Fruit fly (Drosophila melanogaster) whole organism, prepupa: ENCODE measurements around the gene CG12507.

ENCODE experiments used
- CG10669 ChIP-seq: fragments of 200-800 bp; sonication (Bioruptor generic); optimal IDR thresholded peaks from 3 replicates; lab custom pipeline; 2018; ENCODE audit warnings: missing biosample characterization, mild to moderate bottlenecking, missing genetic modification characterization, moderate library complexity
- CG11294 ChIP-seq: fragments of 200-800 bp; sonication (Bioruptor generic); IDR thresholded peaks from 2 replicates; pipeline ENCODE4 v1.3.6; 2022; ENCODE audit warnings: missing biosample characterization, missing genetic modification characterization
- CG11762 ChIP-seq: fragments of 200-800 bp; sonication (Bioruptor generic); optimal IDR thresholded peaks from 3 replicates; lab custom pipeline; 2016; ENCODE audit warnings: missing biosample characterization, missing genetic modification characterization; ENCODE audit not compliant: insufficient read depth
- CG15336 ChIP-seq: fragments of 200-800 bp; sonication (Bioruptor generic); IDR thresholded peaks from 2 replicates; pipeline ENCODE4 v1.3.6; 2022; ENCODE audit warnings: missing biosample characterization, missing genetic modification characterization
- CG16779 ChIP-seq: fragments of 200-800 bp; sonication (Bioruptor generic); optimal IDR thresholded peaks from 3 replicates; lab custom pipeline; 2017; ENCODE audit warnings: missing biosample characterization, mild to moderate bottlenecking, missing genetic modification characterization
- CG31627 ChIP-seq: fragments of 200-800 bp; sonication (Bioruptor generic); optimal IDR thresholded peaks from 3 replicates; lab custom pipeline; 2016; ENCODE audit warnings: missing biosample characterization, missing genetic modification characterization
- CG3919 ChIP-seq: fragments of 200-800 bp; sonication (Bioruptor generic); optimal IDR thresholded peaks from 3 replicates; lab custom pipeline; 2016; ENCODE audit warnings: missing biosample characterization, missing genetic modification characterization
- CG4318 ChIP-seq: fragments of 200-800 bp; sonication (Bioruptor generic); optimal IDR thresholded peaks from 3 replicates; lab custom pipeline; 2017; ENCODE audit warnings: missing biosample characterization, mild to moderate bottlenecking, missing genetic modification characterization
- CG6163 ChIP-seq: fragments of 200-800 bp; sonication (Bioruptor generic); IDR thresholded peaks from 3 replicates; pipeline ENCODE4 v1.3.6; 2022; ENCODE audit warnings: missing biosample characterization, missing genetic modification characterization
- CG6792 ChIP-seq: fragments of 200-800 bp; sonication (Bioruptor generic); optimal IDR thresholded peaks from 3 replicates; lab custom pipeline; 2016; ENCODE audit warnings: missing biosample characterization, missing genetic modification characterization
- CG6808 ChIP-seq: fragments of 200-800 bp; sonication (Bioruptor generic); optimal IDR thresholded peaks from 3 replicates; lab custom pipeline; 2017; ENCODE audit warnings: missing biosample characterization, missing genetic modification characterization, mild to moderate bottlenecking, moderate library complexity, missing genetic modification reagents
- CG6854 ChIP-seq: fragments of 200-800 bp; sonication (Bioruptor generic); optimal IDR thresholded peaks from 2 replicates; lab custom pipeline; 2017; ENCODE audit warnings: missing biosample characterization, mild to moderate bottlenecking, missing genetic modification characterization
- CG7368 ChIP-seq: fragments of 200-800 bp; sonication (Bioruptor generic); optimal IDR thresholded peaks from 3 replicates; lab custom pipeline; 2016; ENCODE audit warnings: missing biosample characterization, missing genetic modification characterization
- CG8119 ChIP-seq: fragments of 200-800 bp; sonication (Bioruptor generic); IDR thresholded peaks from 3 replicates; pipeline ENCODE4 v1.3.6; 2022; ENCODE audit warnings: missing biosample characterization, missing genetic modification characterization
- CG8319 ChIP-seq: fragments of 200-800 bp; sonication (Bioruptor generic); optimal IDR thresholded peaks from 3 replicates; lab custom pipeline; 2016; ENCODE audit warnings: missing biosample characterization, missing genetic modification characterization
- CG8632 ChIP-seq: fragments of 200-800 bp; sonication (Bioruptor generic); optimal IDR thresholded peaks from 3 replicates; lab custom pipeline; 2016; ENCODE audit warnings: missing biosample characterization, missing genetic modification characterization
- CG9139 ChIP-seq: fragments of 200-800 bp; sonication (Bioruptor generic); optimal IDR thresholded peaks from 3 replicates; lab custom pipeline; 2017; ENCODE audit warnings: missing biosample characterization, mild to moderate bottlenecking, missing genetic modification characterization
- Eip75B ChIP-seq: fragments of 200-800 bp; sonication (Bioruptor generic); optimal IDR thresholded peaks from 3 replicates; lab custom pipeline; 2016; ENCODE audit warnings: missing biosample characterization, missing genetic modification characterization
- Eip78C ChIP-seq: fragments of 200-800 bp; sonication (Bioruptor generic); peaks from one replicate; lab custom pipeline; 2016; ENCODE audit warnings: missing biosample characterization, missing genetic modification characterization
- Eip93F ChIP-seq: fragments of 200-800 bp; sonication (Bioruptor generic); optimal IDR thresholded peaks from 2 replicates; lab custom pipeline; 2016; ENCODE audit warnings: missing biosample characterization, mild to moderate bottlenecking, missing genetic modification characterization
- Ets96B ChIP-seq: fragments of 200-800 bp; optimal IDR thresholded peaks from 2 replicates; lab custom pipeline; 2019; ENCODE audit warnings: missing biosample characterization, mild to moderate bottlenecking, missing genetic modification characterization, moderate library complexity
- Gug ChIP-seq: fragments of 200-800 bp; sonication (Bioruptor generic); IDR thresholded peaks from 2 replicates; pipeline ENCODE4 v1.3.6; 2022; ENCODE audit warnings: missing biosample characterization, missing genetic modification characterization
- Hr38 ChIP-seq: sonication (Bioruptor generic); optimal IDR thresholded peaks from 2 replicates; lab custom pipeline; 2016; ENCODE audit warnings: missing biosample characterization, missing genetic modification characterization
- Hr39 ChIP-seq: fragments of 200-800 bp; sonication (Bioruptor generic); optimal IDR thresholded peaks from 2 replicates; lab custom pipeline; 2016; ENCODE audit warnings: missing biosample characterization, missing genetic modification characterization
- Hr4 ChIP-seq: fragments of 200-800 bp; sonication (Bioruptor generic); optimal IDR thresholded peaks from 3 replicates; lab custom pipeline; 2016; ENCODE audit warnings: missing biosample characterization, missing genetic modification characterization
- Lpt ChIP-seq: fragments of 200-800 bp; sonication (Bioruptor generic); optimal IDR thresholded peaks from 3 replicates; lab custom pipeline; 2016; ENCODE audit warnings: missing biosample characterization, missing genetic modification characterization
- Met ChIP-seq: fragments of 200-800 bp; sonication (Bioruptor generic); optimal IDR thresholded peaks from 3 replicates; lab custom pipeline; 2016; ENCODE audit warnings: missing biosample characterization, missing genetic modification characterization
- Smox ChIP-seq: fragments of 200-800 bp; sonication (Bioruptor generic); optimal IDR thresholded peaks from 3 replicates; lab custom pipeline; 2016; ENCODE audit warnings: missing biosample characterization, missing genetic modification characterization
- Sox14 ChIP-seq: fragments of 200-800 bp; sonication (Bioruptor generic); optimal IDR thresholded peaks from 3 replicates; lab custom pipeline; 2016; ENCODE audit warnings: missing biosample characterization, missing genetic modification characterization
- Sox15 ChIP-seq: fragments of 200-800 bp; sonication (Bioruptor generic); optimal IDR thresholded peaks from 3 replicates; lab custom pipeline; 2016; ENCODE audit warnings: missing biosample characterization, missing genetic modification characterization
- acj6 ChIP-seq: fragments of 200-800 bp; sonication (Bioruptor generic); optimal IDR thresholded peaks from 3 replicates; lab custom pipeline; 2016; ENCODE audit warnings: missing biosample characterization, missing genetic modification characterization
- cyc ChIP-seq: fragments of 200-800 bp; sonication (Bioruptor generic); optimal IDR thresholded peaks from 3 replicates; lab custom pipeline; 2016; ENCODE audit warnings: missing biosample characterization, missing genetic modification characterization
- dac ChIP-seq: fragments of 200-800 bp; sonication (Bioruptor generic); optimal IDR thresholded peaks from 2 replicates; lab custom pipeline; 2017; ENCODE audit warnings: missing biosample characterization, mild to moderate bottlenecking, missing genetic modification characterization
- eg ChIP-seq: fragments of 200-800 bp; sonication (Bioruptor generic); IDR thresholded peaks from 3 replicates; pipeline ENCODE4 v1.3.6; 2022; ENCODE audit warnings: missing biosample characterization, missing genetic modification characterization
- esn ChIP-seq: fragments of 200-800 bp; sonication (Bioruptor generic); optimal IDR thresholded peaks from 2 replicates; lab custom pipeline; 2016; ENCODE audit warnings: missing biosample characterization, mild to moderate bottlenecking, missing genetic modification characterization, moderate library complexity
- fd59A ChIP-seq: fragments of 200-800 bp; sonication (Bioruptor generic); optimal IDR thresholded peaks from 2 replicates; lab custom pipeline; 2017; ENCODE audit warnings: missing biosample characterization, mild to moderate bottlenecking, missing genetic modification characterization, missing genetic modification reagents
- fd85E ChIP-seq: fragments of 200-800 bp; sonication (Bioruptor generic); optimal IDR thresholded peaks from 3 replicates; lab custom pipeline; 2016; ENCODE audit warnings: missing biosample characterization, missing genetic modification characterization
- fkh ChIP-seq: fragments of 200-800 bp; sonication (Bioruptor generic); optimal IDR thresholded peaks from 3 replicates; lab custom pipeline; 2017; ENCODE audit warnings: missing biosample characterization, mild to moderate bottlenecking, missing genetic modification characterization, moderate library complexity
- lz ChIP-seq: fragments of 200-800 bp; sonication (Bioruptor generic); optimal IDR thresholded peaks from 3 replicates; lab custom pipeline; 2016; ENCODE audit warnings: missing biosample characterization, missing genetic modification characterization
- net ChIP-seq: fragments of 200-800 bp; sonication (Bioruptor generic); optimal IDR thresholded peaks from 3 replicates; lab custom pipeline; 2016; ENCODE audit warnings: missing biosample characterization, missing genetic modification characterization
- pdm3 ChIP-seq: fragments of 200-800 bp; sonication (Bioruptor generic); optimal IDR thresholded peaks from 3 replicates; lab custom pipeline; 2016; ENCODE audit warnings: missing biosample characterization, missing genetic modification characterization
- salr ChIP-seq, 2 experiments: fragments of 200-800 bp; sonication (Bioruptor generic); optimal IDR thresholded peaks; 3 replicates each; lab custom pipeline; 2016 to 2018; ENCODE audit warnings: missing biosample characterization in 2 of 2, missing genetic modification characterization in 2 of 2, mild to moderate bottlenecking in 1 of 2
- spab ChIP-seq: fragments of 200-800 bp; sonication (Bioruptor generic); optimal IDR thresholded peaks from 2 replicates; lab custom pipeline; 2017; ENCODE audit warnings: missing biosample characterization, mild to moderate bottlenecking, missing genetic modification characterization, missing genetic modification reagents
- ss ChIP-seq, 2 experiments: fragments of 200-800 bp; sonication (Bioruptor generic); optimal IDR thresholded peaks; 2 replicates in 1 of 2; 3 replicates in 1 of 2; lab custom pipeline; 2017 to 2018; ENCODE audit warnings: mild to moderate bottlenecking in 2 of 2, missing biosample characterization in 2 of 2, missing genetic modification characterization in 2 of 2, moderate library complexity in 1 of 2
- topi ChIP-seq: fragments of 200-800 bp; sonication (Bioruptor generic); optimal IDR thresholded peaks from 3 replicates; lab custom pipeline; 2016; ENCODE audit warnings: missing biosample characterization, missing genetic modification characterization
- vri ChIP-seq: fragments of 200-800 bp; sonication (Bioruptor generic); optimal IDR thresholded peaks from 3 replicates; lab custom pipeline; 2016; ENCODE audit warnings: missing biosample characterization, mild to moderate bottlenecking, missing genetic modification characterization

The CG12507 gene

DNA sequence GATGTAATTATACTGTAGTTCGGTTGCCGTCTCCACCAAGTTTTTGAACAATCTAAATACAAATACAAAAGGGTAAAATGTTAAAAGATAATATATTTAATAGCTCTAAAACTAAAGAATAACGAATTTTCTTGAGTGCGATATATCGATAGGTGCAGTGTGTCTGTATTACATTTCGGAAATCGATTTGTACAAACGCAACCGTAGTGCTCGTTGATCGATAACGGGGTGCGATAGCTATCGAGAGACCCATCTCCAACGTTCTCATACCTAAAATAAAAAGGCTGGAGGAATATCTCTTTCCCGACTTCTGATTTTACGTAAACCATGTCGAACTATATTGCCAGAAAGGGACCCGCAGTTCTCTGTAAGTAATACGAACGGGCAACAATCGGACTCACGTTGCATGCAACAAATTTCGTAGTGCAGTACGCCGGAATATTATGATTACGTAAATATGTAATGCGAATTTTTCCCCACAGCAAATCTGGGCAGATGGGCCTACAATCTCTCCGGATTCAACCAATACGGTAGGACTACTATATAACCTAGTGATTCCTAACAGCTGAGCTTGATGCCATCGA lies 19.8 kb upstream of the CG12507 start, which contains the start of gene UQCR-14 (continued):
- TF ChIP-seq Hr4 (GFP tag; lab: Kevin White, UChicago) (no peak), ss (GFP tag; optimal IDR thresholded peaks at IDR 0.05; lab: Kevin White, UChicago) (no peak), Hr38 (GFP tag; lab: Kevin White, UChicago) (no peak), Met (GFP tag; lab: Kevin White, UChicago) (no peak), CG8119 (GFP tag; lab: Robert Waterston, UW) (no peak), lz (GFP tag; lab: Kevin White, UChicago) (peak; percentile 9), CG6808 (GFP tag; lab: Kevin White, UChicago) (no peak), cyc (GFP tag; lab: Kevin White, UChicago) (peak; percentile 8), CG4318 (GFP tag; lab: Kevin White, UChicago) (no peak), CG31627 (GFP tag; lab: Kevin White, UChicago) (peak; percentile 19), CG6163 (GFP tag; lab: Robert Waterston, UW) (no peak), topi (GFP tag; lab: Kevin White, UChicago) (peak; percentile 43), CG8632 (GFP tag; lab: Kevin White, UChicago) (no peak), CG16779 (tag; lab: Kevin White, UChicago) (no peak), acj6 (no peak), CG10669 (GFP tag; lab: Kevin White, UChicago) (no peak), Eip75B (GFP tag; lab: Kevin White, UChicago) (no peak), Eip78C (GFP tag; lab: Kevin White, UChicago) (peak; percentile 74), pdm3 (GFP tag; lab: Kevin White, UChicago) (no peak), salr (GFP tag; optimal IDR thresholded peaks at IDR 0.05; lab: Kevin White, UChicago) (no peak), CG15336 (GFP tag; lab: Robert Waterston, UW) (no peak), CG11762 (no peak), CG6792 (GFP tag; lab: Kevin White, UChicago) (no peak), Hr39 (no peak), net (GFP tag; lab: Kevin White, UChicago) (no peak), Lpt (GFP tag; lab: Kevin White, UChicago) (no peak), CG3919 (no peak), spab (GFP tag; lab: Kevin White, UChicago) (no peak), fd85E (GFP tag; lab: Kevin White, UChicago) (no peak), CG7368 (GFP tag; lab: Kevin White, UChicago) (no peak), CG6854 (GFP tag; lab: Kevin White, UChicago) (no peak), Eip93F (no peak)

DNA sequence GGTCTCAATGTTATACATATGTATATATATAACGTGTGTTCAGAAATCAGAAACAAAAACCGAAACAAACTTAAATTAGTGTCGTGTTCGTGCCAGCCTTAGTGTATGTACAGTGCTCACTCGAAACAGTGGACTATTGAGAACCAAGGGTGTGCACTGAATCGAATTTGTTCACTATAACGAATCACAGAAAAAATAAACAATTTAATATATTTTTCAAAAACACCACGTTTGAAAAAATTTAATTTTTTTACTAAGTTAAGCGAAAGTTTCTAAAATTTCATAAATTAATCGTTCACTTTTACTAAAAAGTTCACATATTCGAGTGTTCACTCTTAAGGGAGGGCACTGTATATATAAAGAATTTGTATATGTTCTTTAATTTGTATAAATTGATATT lies 18.8 kb upstream of the CG12507 start:
- no peak for TF ChIP-seq CG8632 (GFP tag; lab: Kevin White, UChicago)
- TF ChIP-seq esn (GFP tag; lab: Kevin White, UChicago), result peak; percentile 46
- TF ChIP-seq Ets96B, result no peak
- no peak for TF ChIP-seq spab (GFP tag; lab: Kevin White, UChicago)
- no peak for TF ChIP-seq Sox14 (GFP tag; lab: Kevin White, UChicago)
- TF ChIP-seq Hr4 (GFP tag; lab: Kevin White, UChicago), result peak; percentile 9
- TF ChIP-seq ss (GFP tag; optimal IDR thresholded peaks at IDR 0.05; lab: Kevin White, UChicago), result no peak
- no peak for TF ChIP-seq CG6808 (GFP tag; lab: Kevin White, UChicago)
- no peak for TF ChIP-seq Hr38 (GFP tag; lab: Kevin White, UChicago)
- TF ChIP-seq pdm3 (GFP tag; lab: Kevin White, UChicago), result peak; percentile 27
- no peak for TF ChIP-seq cyc (GFP tag; lab: Kevin White, UChicago)
- TF ChIP-seq CG6854 (GFP tag; lab: Kevin White, UChicago), result no peak
- TF ChIP-seq Eip78C (GFP tag; lab: Kevin White, UChicago), result peak; percentile 79
- no peak for TF ChIP-seq CG11294 (GFP tag; lab: Robert Waterston, UW)
- TF ChIP-seq eg (GFP tag; lab: Robert Waterston, UW), result no peak
- peak; percentile 18 for TF ChIP-seq Eip75B (GFP tag; lab: Kevin White, UChicago)
- TF ChIP-seq CG9139 (GFP tag; lab: Kevin White, UChicago), result no peak
- TF ChIP-seq fkh, result no peak
- TF ChIP-seq Sox15, result no peak
- TF ChIP-seq dac (GFP tag; lab: Kevin White, UChicago), result no peak
- TF ChIP-seq vri (GFP tag; lab: Kevin White, UChicago), result peak; percentile 7
- peak; percentile 34 for TF ChIP-seq Smox
- no peak for TF ChIP-seq salr (GFP tag; optimal IDR thresholded peaks at IDR 0.05; lab: Kevin White, UChicago)
- TF ChIP-seq Lpt (GFP tag; lab: Kevin White, UChicago), result no peak
- TF ChIP-seq CG11762, result no peak
- peak; percentile 17 for TF ChIP-seq acj6
- TF ChIP-seq fd59A (GFP tag; lab: Kevin White, UChicago), result no peak
- TF ChIP-seq Met (GFP tag; lab: Kevin White, UChicago), result peak; percentile 43
- no peak for TF ChIP-seq CG10669 (GFP tag; lab: Kevin White, UChicago)
- TF ChIP-seq Hr39, result peak; percentile 26
- no peak for TF ChIP-seq CG16779 (tag; lab: Kevin White, UChicago)
- TF ChIP-seq lz (GFP tag; lab: Kevin White, UChicago), result peak; percentile 20
- TF ChIP-seq CG8319 (GFP tag; lab: Kevin White, UChicago), result no peak
- TF ChIP-seq CG31627 (GFP tag; lab: Kevin White, UChicago), result peak; percentile 19
- no peak for TF ChIP-seq Gug
- TF ChIP-seq CG3919, result no peak
- no peak for TF ChIP-seq CG8119 (GFP tag; lab: Robert Waterston, UW)
